Fruit fly (Drosophila melanogaster): Measurements from ENCODE around the gene CG13733.

Gene CG13733

DNA sequence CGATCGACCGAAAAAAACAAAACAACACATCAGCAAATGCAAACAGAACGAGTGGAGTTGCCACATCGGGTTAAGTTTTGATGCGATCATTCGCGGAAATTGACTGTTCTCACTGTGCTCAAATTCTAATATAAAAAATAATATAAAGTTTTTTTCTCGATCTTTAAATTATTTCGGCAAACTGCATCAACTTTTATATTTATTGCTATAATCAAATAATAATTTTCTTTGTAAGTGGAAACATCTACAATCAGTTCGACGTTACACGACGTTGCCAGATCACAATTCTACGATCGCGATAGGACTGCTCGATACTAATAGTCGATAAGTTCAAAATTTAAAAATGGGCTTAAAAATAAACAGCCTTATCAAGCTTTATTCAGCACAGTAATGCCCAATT lies 49.9 kb downstream of the CG13733 start, which contains the start of gene Gorab (continued):
- no peak for TF ChIP-seq CG6854 (GFP tag; optimal IDR thresholded peaks at IDR 0.05)
- TF ChIP-seq CG14050 (GFP tag; IDR thresholded peaks at IDR 0.05): peak; percentile 91
- TF ChIP-seq Hr39 (optimal IDR thresholded peaks at IDR 0.05): no peak
- peak; percentile 87 for TF ChIP-seq Vsx1 (GFP tag; optimal IDR thresholded peaks at IDR 0.05)
- peak; percentile 96 for TF ChIP-seq ap (GFP tag; IDR thresholded peaks at IDR 0.05)
- peak; percentile 90 for TF ChIP-seq Drgx (GFP tag; IDR thresholded peaks at IDR 0.05)
- TF ChIP-seq pho (GFP tag; optimal IDR thresholded peaks at IDR 0.05): peak; percentile 79
- peak; percentile 74 for TF ChIP-seq CG5245 (GFP tag; optimal IDR thresholded peaks at IDR 0.05)
- TF ChIP-seq CG8765 (GFP tag; IDR thresholded peaks at IDR 0.05): peak; percentile 94
- TF ChIP-seq CG2202 (tag; optimal IDR thresholded peaks at IDR 0.05): peak; percentile 57
- peak in 1 of 3 experiments; percentile 52 for TF ChIP-seq Stat92E (GFP tag; optimal IDR thresholded peaks at IDR 0.05)
- peak; percentile 77 for TF ChIP-seq Atf-2 (GFP tag; optimal IDR thresholded peaks at IDR 0.05)
- peak; percentile 91 for TF ChIP-seq tio (GFP tag; optimal IDR thresholded peaks at IDR 0.05)
- TF ChIP-seq CG1233 (GFP tag; optimal IDR thresholded peaks at IDR 0.05): peak; percentile 68
- peak; percentile 76 to 77 for TF ChIP-seq Pdp1 (GFP tag; optimal IDR thresholded peaks at IDR 0.05)
- TF ChIP-seq dysf (GFP tag; IDR thresholded peaks at IDR 0.05): peak; percentile 97
- TF ChIP-seq CG1529 (GFP tag; optimal IDR thresholded peaks at IDR 0.05): peak; percentile 47
- TF ChIP-seq bowl (GFP tag; IDR thresholded peaks at IDR 0.05): peak; percentile 83
- peak; percentile 77 for TF ChIP-seq tup (GFP tag; optimal IDR thresholded peaks at IDR 0.05)
- no peak for TF ChIP-seq eve (GFP tag; optimal IDR thresholded peaks at IDR 0.05)
- peak; percentile 96 for TF ChIP-seq sens (GFP tag)
- no peak for TF ChIP-seq usp (GFP tag; optimal IDR thresholded peaks at IDR 0.05)
- peak; percentile 96 for TF ChIP-seq CG10366 (GFP tag; IDR thresholded peaks at IDR 0.05)
- no peak for TF ChIP-seq wek (GFP tag; optimal IDR thresholded peaks at IDR 0.05)
- peak; percentile 26 for TF ChIP-seq CG12299 (tag; optimal IDR thresholded peaks at IDR 0.05)
- peak; percentile 94 for TF ChIP-seq CG14710 (tag; optimal IDR thresholded peaks at IDR 0.05)
- TF ChIP-seq cato (GFP tag; optimal IDR thresholded peaks at IDR 0.05; ENCODE audit: borderline replicate concordance): peak; percentile 83
- peak; percentile 89 for TF ChIP-seq CG31224 (GFP tag; IDR thresholded peaks at IDR 0.05)
- peak; percentile 44 for TF ChIP-seq CG4707 (GFP tag; optimal IDR thresholded peaks at IDR 0.05)
- TF ChIP-seq CG9609 (GFP tag; optimal IDR thresholded peaks at IDR 0.05): peak; percentile 77
- TF ChIP-seq jigr1 (GFP tag; IDR thresholded peaks at IDR 0.05): peak; percentile 89
- peak; percentile 73 for TF ChIP-seq Dll (GFP tag; IDR thresholded peaks at IDR 0.05; ENCODE audit: partially characterized antibody)
- TF ChIP-seq crol (GFP tag; IDR thresholded peaks at IDR 0.05): peak; percentile 60
- no peak for TF ChIP-seq CG34376 (GFP tag; optimal IDR thresholded peaks at IDR 0.05)
- TF ChIP-seq CG4617 (GFP tag; optimal IDR thresholded peaks at IDR 0.05; ENCODE audit: borderline replicate concordance): peak; percentile 84
- peak; percentile 89 for TF ChIP-seq ro (GFP tag; IDR thresholded peaks at IDR 0.05)
- peak; percentile 92 for TF ChIP-seq Mad (GFP tag; optimal IDR thresholded peaks at IDR 0.05)
- TF ChIP-seq Sox100B (GFP tag; optimal IDR thresholded peaks at IDR 0.05): peak; percentile 69
- peak; percentile 44; the same call in 2 of the 3 replicates for TF ChIP-seq HLH4C (GFP tag; IDR thresholded peaks at IDR 0.05; ENCODE audit: partially characterized antibody)
- TF ChIP-seq CG10431 (GFP tag; optimal IDR thresholded peaks at IDR 0.05): peak; percentile 53
- TF ChIP-seq CG8478 (optimal IDR thresholded peaks at IDR 0.05): no peak
- TF ChIP-seq CG34224 (GFP tag; IDR thresholded peaks at IDR 0.05; ENCODE audit: partially characterized antibody): no peak
- TF ChIP-seq sob (GFP tag; IDR thresholded peaks at IDR 0.05): peak; percentile 94
- TF ChIP-seq CG2889 (GFP tag; IDR thresholded peaks at IDR 0.05): peak; percentile 96
- peak; percentile 83 for TF ChIP-seq dmrt99B (tag; optimal IDR thresholded peaks at IDR 0.05)
- peak; percentile 54 for TF ChIP-seq nerfin-1 (tag; optimal IDR thresholded peaks at IDR 0.05)
- TF ChIP-seq so (GFP tag; IDR thresholded peaks at IDR 0.05): peak; percentile 85; the same call in 2 of the 3 replicates
- TF ChIP-seq CG13424 (tag; optimal IDR thresholded peaks at IDR 0.05): peak; percentile 87
- peak; percentile 80 for TF ChIP-seq Oli (tag; optimal IDR thresholded peaks at IDR 0.05)
- peak; percentile 46 for TF ChIP-seq CG4282 (GFP tag; optimal IDR thresholded peaks at IDR 0.05)
- TF ChIP-seq Lim3 (GFP tag; IDR thresholded peaks at IDR 0.05): peak; percentile 88
- no peak for TF ChIP-seq CrebB (tag; optimal IDR thresholded peaks at IDR 0.05)
